In the genomic region with DNA sequence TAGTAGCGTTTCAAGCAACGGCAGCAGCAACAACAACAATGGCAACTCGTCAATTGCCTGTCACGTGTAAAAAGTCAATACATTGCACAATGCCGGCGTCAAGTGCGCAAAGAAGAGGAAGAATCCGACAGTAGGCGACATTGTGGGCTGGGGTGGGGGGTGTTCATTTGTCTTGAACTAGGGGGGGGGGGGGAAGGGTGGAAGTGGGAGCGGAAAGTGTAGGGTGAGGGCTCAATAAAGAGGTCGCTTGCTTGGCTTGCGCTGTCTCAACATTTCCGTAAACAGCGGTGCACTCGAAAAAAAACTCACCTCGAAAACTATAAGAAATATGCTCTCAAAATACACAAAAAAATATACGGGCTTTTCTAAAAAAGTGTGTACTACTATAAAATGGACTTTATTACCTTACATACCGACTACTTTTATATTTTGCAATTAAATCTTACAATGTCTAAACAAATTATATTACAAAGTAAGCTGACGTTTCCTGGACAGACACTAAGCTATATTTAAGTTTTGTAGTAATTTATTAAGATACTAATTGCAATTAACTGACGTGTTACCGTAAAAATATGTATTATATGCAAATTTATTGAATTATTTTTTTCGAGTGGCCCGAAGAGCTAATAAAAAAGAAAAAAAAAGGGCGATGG, we compare ENCODE assay signal across 2 fruit fly cellular contexts.
TF ChIP-seq lines count a peak whose summit lies in the region.

No protein-coding gene starts in this region.

TF ChIP-seq in whole organism, embryonic, 481 proteins besides CTCF, POLR2A, EP300 and RAD21 (continued from another document and continues in another):
- no peak for TF ChIP-seq CG16863 (GFP tag; optimal IDR thresholded peaks at IDR 0.05; lab: Kevin White, UChicago)
- TF ChIP-seq vnd (GFP tag; IDR thresholded peaks at IDR 0.05; lab: Robert Waterston, UW; ENCODE audit: partially characterized antibody) = no peak
- peak; percentile 3 for TF ChIP-seq CG9727 (GFP tag; optimal IDR thresholded peaks at IDR 0.05; lab: Kevin White, UChicago)
- no peak for TF ChIP-seq psq (GFP tag; optimal IDR thresholded peaks at IDR 0.05; lab: Kevin White, UChicago)
- peak; percentile 12 for TF ChIP-seq tio (GFP tag; optimal IDR thresholded peaks at IDR 0.05; lab: Kevin White, UChicago)
- TF ChIP-seq CG7271 (tag; optimal IDR thresholded peaks at IDR 0.05; lab: Kevin White, UChicago) = no peak
- TF ChIP-seq prd (optimal IDR thresholded peaks at IDR 0.05; lab: Kevin White, UChicago) = no peak
- no peak for TF ChIP-seq prd (GFP tag; IDR thresholded peaks at IDR 0.05; lab: Robert Waterston, UW)
- TF ChIP-seq ranshi (GFP tag; IDR thresholded peaks at IDR 0.05; lab: Robert Waterston, UW) = no peak
- no peak for TF ChIP-seq sd (tag; optimal IDR thresholded peaks at IDR 0.05; lab: Kevin White, UChicago)
- peak; percentile 32 for TF ChIP-seq gsb-n (tag; optimal IDR thresholded peaks at IDR 0.05; lab: Kevin White, UChicago)
- peak; percentile 31 for TF ChIP-seq bcd (GFP tag; optimal IDR thresholded peaks at IDR 0.05; lab: Kevin White, UChicago)
- peak; percentile 39 for TF ChIP-seq CG10979 (tag; optimal IDR thresholded peaks at IDR 0.05; lab: Kevin White, UChicago)
- TF ChIP-seq salm (tag; optimal IDR thresholded peaks at IDR 0.05; lab: Kevin White, UChicago) = no peak
- peak; percentile 76; the same call in 2 of the 3 replicates for TF ChIP-seq CG17361 (GFP tag; IDR thresholded peaks at IDR 0.05; lab: Robert Waterston, UW)
- TF ChIP-seq gem (tag; optimal IDR thresholded peaks at IDR 0.05; lab: Kevin White, UChicago) = peak; percentile 66
- TF ChIP-seq br (optimal IDR thresholded peaks at IDR 0.05; lab: Kevin White, UChicago) = no peak
- TF ChIP-seq inv (GFP tag; IDR thresholded peaks at IDR 0.05; lab: Robert Waterston, UW; ENCODE audit: partially characterized antibody) = no peak
- no peak for TF ChIP-seq lov (optimal IDR thresholded peaks at IDR 0.05; lab: Kevin White, UChicago)
- no peak for TF ChIP-seq lov (GFP tag; IDR thresholded peaks at IDR 0.05; lab: Robert Waterston, UW)
- no peak for TF ChIP-seq hkb (optimal IDR thresholded peaks at IDR 0.05; lab: Kevin White, UChicago)
- TF ChIP-seq hkb (GFP tag; IDR thresholded peaks at IDR 0.05; lab: Robert Waterston, UW) = 0 out of 2 replicates have a peak, but pooled peaks have one; percentile 19
- no peak for TF ChIP-seq Trl (optimal IDR thresholded peaks at IDR 0.05; lab: Kevin White, UChicago)
- TF ChIP-seq Trl (GFP tag; optimal IDR thresholded peaks at IDR 0.05; lab: Kevin White, UChicago) = no peak
- TF ChIP-seq sens (GFP tag; lab: Kevin White, UChicago) = peak; percentile 84
- peak; percentile 6 for TF ChIP-seq kni (GFP tag; optimal IDR thresholded peaks at IDR 0.05; lab: Kevin White, UChicago)
- TF ChIP-seq CG3838 (GFP tag; optimal IDR thresholded peaks at IDR 0.05; lab: Kevin White, UChicago) = no peak
- no peak for TF ChIP-seq gcm2 (GFP tag; optimal IDR thresholded peaks at IDR 0.05; lab: Kevin White, UChicago)
- TF ChIP-seq Blimp-1 (GFP tag; optimal IDR thresholded peaks at IDR 0.05; lab: Kevin White, UChicago) = peak; percentile 63
- TF ChIP-seq sqz (GFP tag; optimal IDR thresholded peaks at IDR 0.05; lab: Kevin White, UChicago) = peak; percentile 77
- TF ChIP-seq CG11085 (GFP tag; IDR thresholded peaks at IDR 0.05; lab: Robert Waterston, UW) = no peak
- peak in 1 of 2 experiments; percentile 55 for TF ChIP-seq eve (GFP tag; optimal IDR thresholded peaks at IDR 0.05; lab: Kevin White, UChicago)
- no peak for TF ChIP-seq crp (GFP tag; optimal IDR thresholded peaks at IDR 0.05; lab: Kevin White, UChicago)
- TF ChIP-seq CG8388 (GFP tag; optimal IDR thresholded peaks at IDR 0.05; lab: Kevin White, UChicago) = peak; percentile 25
- no peak for TF ChIP-seq CG7745 (tag; optimal IDR thresholded peaks at IDR 0.05; lab: Kevin White, UChicago)
- peak; percentile 24 for TF ChIP-seq CG6654 (GFP tag; optimal IDR thresholded peaks at IDR 0.05; lab: Kevin White, UChicago)
- TF ChIP-seq PHDP (tag; optimal IDR thresholded peaks at IDR 0.05; lab: Kevin White, UChicago) = peak; percentile 13
- peak; percentile 72 for TF ChIP-seq phol (tag; optimal IDR thresholded peaks at IDR 0.05; lab: Kevin White, UChicago)
- no peak for TF ChIP-seq CG6791 (GFP tag; IDR thresholded peaks at IDR 0.05; lab: Robert Waterston, UW; ENCODE audit: partially characterized antibody)
- TF ChIP-seq CG9609 (GFP tag; optimal IDR thresholded peaks at IDR 0.05; lab: Kevin White, UChicago) = no peak
- TF ChIP-seq CG43689 (GFP tag; IDR thresholded peaks at IDR 0.05; lab: Robert Waterston, UW) = no peak
- peak; percentile 65 for TF ChIP-seq dmrt99B (tag; optimal IDR thresholded peaks at IDR 0.05; lab: Kevin White, UChicago)
- TF ChIP-seq CG17328 (GFP tag; IDR thresholded peaks at IDR 0.05; lab: Robert Waterston, UW) = no peak
- TF ChIP-seq CG2712 (tag; optimal IDR thresholded peaks at IDR 0.05; lab: Kevin White, UChicago) = peak; percentile 60
- TF ChIP-seq CG7839 (tag; optimal IDR thresholded peaks at IDR 0.05; lab: Kevin White, UChicago) = peak; percentile 43
- peak; percentile 3 for TF ChIP-seq CG12659 (GFP tag; optimal IDR thresholded peaks at IDR 0.05; lab: Kevin White, UChicago)
- peak; percentile 58 for TF ChIP-seq CG2678 (tag; optimal IDR thresholded peaks at IDR 0.05; lab: Kevin White, UChicago)
- TF ChIP-seq crol (GFP tag; IDR thresholded peaks at IDR 0.05; lab: Robert Waterston, UW) = peak; percentile 85
- TF ChIP-seq Abd-B (GFP tag; optimal IDR thresholded peaks at IDR 0.05; lab: Kevin White, UChicago) = peak; percentile 26
- no peak for TF ChIP-seq CG16815 (GFP tag; optimal IDR thresholded peaks at IDR 0.05; lab: Kevin White, UChicago)
- TF ChIP-seq NC2α (GFP tag; optimal IDR thresholded peaks at IDR 0.05; lab: Kevin White, UChicago) = no peak
- TF ChIP-seq Hr51 (GFP tag; optimal IDR thresholded peaks at IDR 0.05; lab: Kevin White, UChicago) = peak in 1 of 2 experiments; percentile 65
- TF ChIP-seq wor (GFP tag; IDR thresholded peaks at IDR 0.05; lab: Robert Waterston, UW) = no peak
- TF ChIP-seq al (GFP tag; IDR thresholded peaks at IDR 0.05; lab: Robert Waterston, UW) = no peak
- 0 out of 3 replicates have a peak, but pooled peaks have one; percentile 23 for TF ChIP-seq CG6175 (GFP tag; IDR thresholded peaks at IDR 0.05; lab: Robert Waterston, UW)
- no peak for TF ChIP-seq CG14965 (GFP tag; optimal IDR thresholded peaks at IDR 0.05; lab: Kevin White, UChicago; ENCODE audit: borderline replicate concordance)
- peak; percentile 24 for TF ChIP-seq nau (GFP tag; optimal IDR thresholded peaks at IDR 0.05; lab: Kevin White, UChicago)
- peak; percentile 7 for TF ChIP-seq Vsx1 (GFP tag; optimal IDR thresholded peaks at IDR 0.05; lab: Kevin White, UChicago)
- peak; percentile 17 for TF ChIP-seq nerfin-1 (tag; optimal IDR thresholded peaks at IDR 0.05; lab: Kevin White, UChicago)
- TF ChIP-seq CG4820 (GFP tag; optimal IDR thresholded peaks at IDR 0.05; lab: Kevin White, UChicago) = peak; percentile 19
- peak; percentile 14; the same call in 1 of the 3 replicates for TF ChIP-seq B-H1 (GFP tag; IDR thresholded peaks at IDR 0.05; lab: Robert Waterston, UW)

TF ChIP-seq in whole organism, prepupa, 60 proteins besides CTCF, POLR2A, EP300 and RAD21 (continued from another document):
- no peak for TF ChIP-seq Hr39 (GFP tag; optimal IDR thresholded peaks at IDR 0.05; lab: Kevin White, UChicago)
- TF ChIP-seq eg (GFP tag; IDR thresholded peaks at IDR 0.05; lab: Robert Waterston, UW) = peak; percentile 37; the same call in 1 of the 3 replicates
- TF ChIP-seq CG8632 (GFP tag; optimal IDR thresholded peaks at IDR 0.05; lab: Kevin White, UChicago) = peak; percentile 16
- TF ChIP-seq Gug (GFP tag; IDR thresholded peaks at IDR 0.05; lab: Robert Waterston, UW) = no peak
- peak; percentile 28 for TF ChIP-seq CG3032 (tag; optimal IDR thresholded peaks at IDR 0.05; lab: Kevin White, UChicago)
- peak; percentile 18 for TF ChIP-seq Ets96B (tag; optimal IDR thresholded peaks at IDR 0.05; lab: Kevin White, UChicago)
- no peak for TF ChIP-seq esn (GFP tag; optimal IDR thresholded peaks at IDR 0.05; lab: Kevin White, UChicago)
- no peak for TF ChIP-seq Sox102F (GFP tag; optimal IDR thresholded peaks at IDR 0.05; lab: Kevin White, UChicago)
- peak; percentile 8 for TF ChIP-seq topi (GFP tag; optimal IDR thresholded peaks at IDR 0.05; lab: Kevin White, UChicago)
- peak; percentile 34 for TF ChIP-seq achi (GFP tag; optimal IDR thresholded peaks at IDR 0.05; lab: Kevin White, UChicago)
- TF ChIP-seq acj6 (GFP tag; optimal IDR thresholded peaks at IDR 0.05; lab: Kevin White, UChicago) = peak; percentile 50
- TF ChIP-seq CG11902 (GFP tag; optimal IDR thresholded peaks at IDR 0.05; lab: Kevin White, UChicago) = no peak
- TF ChIP-seq CG32006 (GFP tag; optimal IDR thresholded peaks at IDR 0.05; lab: Kevin White, UChicago) = peak; percentile 70
- TF ChIP-seq Smox (GFP tag; optimal IDR thresholded peaks at IDR 0.05; lab: Kevin White, UChicago) = no peak
- no peak for TF ChIP-seq Hr38 (GFP tag; optimal IDR thresholded peaks at IDR 0.05; lab: Kevin White, UChicago)
- no peak for TF ChIP-seq dac (GFP tag; optimal IDR thresholded peaks at IDR 0.05; lab: Kevin White, UChicago)
- TF ChIP-seq fd85E (GFP tag; optimal IDR thresholded peaks at IDR 0.05; lab: Kevin White, UChicago) = no peak
- peak; percentile 36 for TF ChIP-seq pdm3 (GFP tag; optimal IDR thresholded peaks at IDR 0.05; lab: Kevin White, UChicago)
- peak; percentile 20 for TF ChIP-seq CG3919 (GFP tag; optimal IDR thresholded peaks at IDR 0.05; lab: Kevin White, UChicago)
- TF ChIP-seq Blimp-1 (GFP tag; optimal IDR thresholded peaks at IDR 0.05; lab: Kevin White, UChicago) = no peak
- peak; percentile 40 for TF ChIP-seq CG4318 (GFP tag; optimal IDR thresholded peaks at IDR 0.05; lab: Kevin White, UChicago)
- peak; percentile 42 for TF ChIP-seq CG10631 (GFP tag; optimal IDR thresholded peaks at IDR 0.05; lab: Kevin White, UChicago)
- TF ChIP-seq CG8319 (GFP tag; optimal IDR thresholded peaks at IDR 0.05; lab: Kevin White, UChicago) = no peak
- no peak for TF ChIP-seq CG1621 (tag; optimal IDR thresholded peaks at IDR 0.05; lab: Kevin White, UChicago)
- peak in 1 of 2 experiments; percentile 53 for TF ChIP-seq salr (GFP tag; optimal IDR thresholded peaks at IDR 0.05; lab: Kevin White, UChicago)
- no peak for TF ChIP-seq net (GFP tag; optimal IDR thresholded peaks at IDR 0.05; lab: Kevin White, UChicago)
- peak; percentile 36 for TF ChIP-seq CG10669 (GFP tag; optimal IDR thresholded peaks at IDR 0.05; lab: Kevin White, UChicago)
- no peak for TF ChIP-seq CG11762 (GFP tag; optimal IDR thresholded peaks at IDR 0.05; lab: Kevin White, UChicago; ENCODE audit: insufficient read depth)
- no peak for TF ChIP-seq svp (GFP tag; lab: Kevin White, UChicago)
- TF ChIP-seq CG31627 (GFP tag; optimal IDR thresholded peaks at IDR 0.05; lab: Kevin White, UChicago) = no peak
- TF ChIP-seq CG6854 (GFP tag; optimal IDR thresholded peaks at IDR 0.05; lab: Kevin White, UChicago) = no peak
- TF ChIP-seq lz (GFP tag; optimal IDR thresholded peaks at IDR 0.05; lab: Kevin White, UChicago) = no peak
